Worm (Caenorhabditis elegans) whole organism, mixed stage, embryonic: ENCODE results near the gene R05D8.9.

Experiments used
- ceh-39 ChIP-seq: fragments of 150-350 bp; optimal IDR thresholded peaks from 2 replicates; lab custom pipeline; 2014; ENCODE audit warnings: missing biosample characterization, missing genetic modification characterization
- ceh-83 ChIP-seq: fragments of 200-800 bp; sonication (Bioruptor generic); optimal IDR thresholded peaks from 2 replicates; lab custom pipeline; 2018; ENCODE audit warnings: mild to moderate bottlenecking, missing genetic modification characterization, missing compliant biosample characterization
- ces-1 ChIP-seq: fragments of 150-350 bp; optimal IDR thresholded peaks from 2 replicates; lab custom pipeline; 2014; ENCODE audit warnings: missing biosample characterization, missing genetic modification reagents, missing genetic modification characterization
- lin-13 ChIP-seq: fragments of 150-350 bp; optimal IDR thresholded peaks from 2 replicates; lab custom pipeline; 2014; ENCODE audit warnings: missing biosample characterization, missing genetic modification characterization
- mep-1 ChIP-seq: fragments of 150-350 bp; optimal IDR thresholded peaks from 2 replicates; lab custom pipeline; 2017; ENCODE audit warnings: missing biosample characterization, missing genetic modification reagents, missing genetic modification characterization, inconsistent platforms
- snpc-4 ChIP-seq: fragments of 150-350 bp; optimal IDR thresholded peaks from 2 replicates; lab custom pipeline; 2014; ENCODE audit warnings: missing biosample characterization, missing genetic modification characterization
- ztf-11 ChIP-seq: fragments of 150-350 bp; optimal IDR thresholded peaks from 2 replicates; lab custom pipeline; 2014; ENCODE audit warnings: missing biosample characterization, missing genetic modification characterization

ce11 chrV:2792958-2793357 is 25.6 kb upstream of the R05D8.9 start:
- TF ChIP-seq mep-1 (tag; lab: Kevin White, UChicago) (no peak), ceh-83 (GFP tag; lab: Kevin White, UChicago) (no peak), snpc-4 (tag; lab: Kevin White, UChicago) (no peak), ces-1 (no peak), ceh-39 (no peak), lin-13 (tag; lab: Kevin White, UChicago) (no peak), ztf-11 (tag; lab: Kevin White, UChicago) (no peak)
